Worm (Caenorhabditis elegans) whole organism, L2 larva: Measurements from ENCODE around the gene F47D12.6.

Experiments used
- F13H6.1 ChIP-seq: sonication (generic microtip); optimal IDR thresholded peaks from 2 replicates; lab custom pipeline; 2016; ENCODE audit warnings: missing genetic modification characterization, missing compliant biosample characterization
- aly-2 ChIP-seq: fragments of 150-350 bp; optimal IDR thresholded peaks from 2 replicates; lab custom pipeline; 2014; ENCODE audit warnings: missing biosample characterization, missing genetic modification characterization
- blmp-1 ChIP-seq: sonication (generic microtip); optimal IDR thresholded peaks from 2 replicates; lab custom pipeline; 2017; ENCODE audit warnings: missing genetic modification characterization, mild to moderate bottlenecking, missing compliant biosample characterization, antibody characterized with exemption, moderate library complexity; ENCODE audit not compliant: insufficient read depth
- elt-1 ChIP-seq: fragments of 150-350 bp; optimal IDR thresholded peaks from 2 replicates; lab custom pipeline; 2014; ENCODE audit warnings: missing biosample characterization, missing genetic modification characterization
- lin-11 ChIP-seq: fragments of 150-350 bp; sonication (generic microtip); optimal IDR thresholded peaks from 2 replicates; lab custom pipeline; 2014; ENCODE audit warnings: missing biosample characterization, missing genetic modification characterization, inconsistent platforms, mixed read lengths
- lin-13 ChIP-seq: fragments of 150-350 bp; optimal IDR thresholded peaks from 2 replicates; lab custom pipeline; 2014; ENCODE audit warnings: missing biosample characterization, missing genetic modification reagents, missing genetic modification characterization
- lin-39 ChIP-seq: fragments of 150-350 bp; optimal IDR thresholded peaks from 2 replicates; lab custom pipeline; 2014; ENCODE audit warnings: missing biosample characterization, missing genetic modification reagents, missing genetic modification characterization
- lsy-2 ChIP-seq, 2 experiments: fragments of 150-350 bp in 1 of 2; sonication (generic microtip) in 1 of 2; optimal IDR thresholded peaks; 2 replicates each; lab custom pipeline; 2014 to 2017; ENCODE audit warnings: missing biosample characterization in 2 of 2, missing genetic modification characterization in 2 of 2
- mab-5 ChIP-seq: fragments of 150-350 bp; optimal IDR thresholded peaks from 2 replicates; lab custom pipeline; 2014; ENCODE audit warnings: missing biosample characterization, missing genetic modification characterization
- nhr-10 ChIP-seq: sonication (generic microtip); optimal IDR thresholded peaks from 2 replicates; lab custom pipeline; 2017; ENCODE audit warnings: missing biosample characterization, missing genetic modification characterization
- nhr-237 ChIP-seq: fragments of 150-350 bp; optimal IDR thresholded peaks from 2 replicates; lab custom pipeline; 2014; ENCODE audit warnings: missing biosample characterization, missing genetic modification characterization
- sem-4 ChIP-seq: fragments of 150-350 bp; optimal IDR thresholded peaks from 2 replicates; lab custom pipeline; 2014; ENCODE audit warnings: missing biosample characterization, missing genetic modification reagents, missing genetic modification characterization
- skn-1 ChIP-seq: sonication (generic microtip); optimal IDR thresholded peaks from 2 replicates; lab custom pipeline; 2017; ENCODE audit warnings: missing biosample characterization, missing genetic modification characterization
- sma-3 ChIP-seq: sonication (generic microtip); optimal IDR thresholded peaks from 2 replicates; lab custom pipeline; 2016; ENCODE audit warnings: missing genetic modification reagents, missing genetic modification characterization, missing compliant biosample characterization
- snpc-4 ChIP-seq: fragments of 150-350 bp; optimal IDR thresholded peaks from 2 replicates; lab custom pipeline; 2014; ENCODE audit warnings: missing biosample characterization, missing genetic modification characterization
- unc-55 ChIP-seq: fragments of 150-350 bp; sonication (generic microtip); optimal IDR thresholded peaks from 3 replicates; lab custom pipeline; 2014; ENCODE audit warnings: missing biosample characterization, missing genetic modification reagents, missing genetic modification characterization
- unc-62 ChIP-seq: fragments of 150-350 bp; optimal IDR thresholded peaks from 2 replicates; lab custom pipeline; 2014; ENCODE audit warnings: missing biosample characterization, missing genetic modification reagents, missing genetic modification characterization
- zag-1 ChIP-seq: fragments of 150-350 bp; optimal IDR thresholded peaks from 2 replicates; lab custom pipeline; 2014; ENCODE audit warnings: missing biosample characterization, missing genetic modification characterization
- ztf-11 ChIP-seq: sonication (generic microtip); optimal IDR thresholded peaks from 2 replicates; lab custom pipeline; 2017; ENCODE audit warnings: missing biosample characterization, missing genetic modification characterization
- ztf-4 ChIP-seq: fragments of 150-350 bp; optimal IDR thresholded peaks from 2 replicates; lab custom pipeline; 2014; ENCODE audit warnings: missing biosample characterization, missing genetic modification characterization

The F47D12.6 gene

ce11 chrIII:6236649-6237048 is 50.4 kb downstream of the F47D12.6 start, which contains the start of gene T12A2.21:
Gene T12A2.21, minus strand, starts transcription at chrIII:6236749.
- no peak for TF ChIP-seq zag-1 (tag; lab: Kevin White, UChicago)
- TF ChIP-seq aly-2 (tag; lab: Kevin White, UChicago) = no peak
- no peak for TF ChIP-seq ztf-4
- TF ChIP-seq lin-13 (GFP tag; lab: Kevin White, UChicago) = no peak
- TF ChIP-seq unc-55 (GFP tag; lab: Kevin White, UChicago) = no peak
- TF ChIP-seq nhr-10 (tag; lab: Kevin White, UChicago) = no peak
- TF ChIP-seq sem-4 (tag; lab: Kevin White, UChicago) = no peak
- no peak for TF ChIP-seq nhr-237 (tag; lab: Kevin White, UChicago)
- no peak for TF ChIP-seq ztf-11 (tag; lab: Kevin White, UChicago)
- no peak for TF ChIP-seq lin-11 (tag; lab: Kevin White, UChicago)
- no peak for TF ChIP-seq lsy-2 (tag; optimal IDR thresholded peaks at IDR 0.05; lab: Kevin White, UChicago)
- no peak for TF ChIP-seq blmp-1 (tag; lab: Kevin White, UChicago)
- no peak for TF ChIP-seq mab-5 (tag; lab: Kevin White, UChicago)
- no peak for TF ChIP-seq skn-1
- TF ChIP-seq unc-62 = no peak
- no peak for TF ChIP-seq elt-1 (tag; lab: Kevin White, UChicago)
- TF ChIP-seq lin-39 = no peak
- TF ChIP-seq F13H6.1 (tag; lab: Kevin White, UChicago) = no peak
- TF ChIP-seq snpc-4 = no peak
- TF ChIP-seq sma-3 (GFP tag; lab: Kevin White, UChicago) = no peak
